ENCODE assay signal across 2 fruit fly cellular contexts in genomic region chr3L:20657116-20657515, dm6.
TF ChIP-seq lines count a peak whose summit lies in the region.

No protein-coding gene starts in this region.

TF ChIP-seq in whole organism, prepupa, 60 proteins besides CTCF, POLR2A, EP300 and RAD21:
- peak; percentile 39 for TF ChIP-seq svp (GFP tag; lab: Kevin White, UChicago)
- peak; percentile 27 for TF ChIP-seq Hr39 (GFP tag; optimal IDR thresholded peaks at IDR 0.05; lab: Kevin White, UChicago)
- TF ChIP-seq Eip78C (GFP tag; lab: Kevin White, UChicago): peak; percentile 81
- TF ChIP-seq lz (GFP tag; optimal IDR thresholded peaks at IDR 0.05; lab: Kevin White, UChicago): peak; percentile 6
- TF ChIP-seq CG7368 (GFP tag; optimal IDR thresholded peaks at IDR 0.05; lab: Kevin White, UChicago): no peak
- no peak for TF ChIP-seq CG4318 (GFP tag; optimal IDR thresholded peaks at IDR 0.05; lab: Kevin White, UChicago)
- no peak for TF ChIP-seq Lpt (GFP tag; optimal IDR thresholded peaks at IDR 0.05; lab: Kevin White, UChicago)
- TF ChIP-seq esn (GFP tag; optimal IDR thresholded peaks at IDR 0.05; lab: Kevin White, UChicago): peak; percentile 68
- no peak for TF ChIP-seq eg (GFP tag; IDR thresholded peaks at IDR 0.05; lab: Robert Waterston, UW)
- no peak for TF ChIP-seq CG6276 (GFP tag; optimal IDR thresholded peaks at IDR 0.05; lab: Kevin White, UChicago)
- TF ChIP-seq ss (GFP tag; optimal IDR thresholded peaks at IDR 0.05; lab: Kevin White, UChicago): no peak
- TF ChIP-seq Met (GFP tag; optimal IDR thresholded peaks at IDR 0.05; lab: Kevin White, UChicago): peak; percentile 26
- peak; percentile 39 for TF ChIP-seq CG31627 (GFP tag; optimal IDR thresholded peaks at IDR 0.05; lab: Kevin White, UChicago)
- TF ChIP-seq cyc (GFP tag; optimal IDR thresholded peaks at IDR 0.05; lab: Kevin White, UChicago): peak; percentile 5
- TF ChIP-seq topi (GFP tag; optimal IDR thresholded peaks at IDR 0.05; lab: Kevin White, UChicago): peak; percentile 56
- TF ChIP-seq Sox102F (GFP tag; optimal IDR thresholded peaks at IDR 0.05; lab: Kevin White, UChicago): peak; percentile 0
- TF ChIP-seq Smox (GFP tag; optimal IDR thresholded peaks at IDR 0.05; lab: Kevin White, UChicago): peak; percentile 42
- TF ChIP-seq CG11762 (GFP tag; optimal IDR thresholded peaks at IDR 0.05; lab: Kevin White, UChicago; ENCODE audit: insufficient read depth): no peak

TF ChIP-seq in whole organism, wandering third instar larva, 38 proteins besides CTCF, POLR2A, EP300 and RAD21:
- TF ChIP-seq pan (optimal IDR thresholded peaks at IDR 0.05; lab: Kevin White, UChicago): no peak
- peak; percentile 1 for TF ChIP-seq OdsH (GFP tag; optimal IDR thresholded peaks at IDR 0.05; lab: Kevin White, UChicago)
- TF ChIP-seq jim (GFP tag; optimal IDR thresholded peaks at IDR 0.05; lab: Kevin White, UChicago): no peak
- TF ChIP-seq Hnf4 (GFP tag; optimal IDR thresholded peaks at IDR 0.05; lab: Kevin White, UChicago): peak; percentile 8
- peak; percentile 14 for TF ChIP-seq woc (GFP tag; optimal IDR thresholded peaks at IDR 0.05; lab: Kevin White, UChicago)
- TF ChIP-seq psq (GFP tag; optimal IDR thresholded peaks at IDR 0.05; lab: Kevin White, UChicago): peak; percentile 8
- peak; percentile 10 for TF ChIP-seq Sp1 (GFP tag; optimal IDR thresholded peaks at IDR 0.05; lab: Kevin White, UChicago)

Comparison
In these comparisons a context has a peak if more than half of its experiments do, and no peak if none do; other contexts are left out.
1. Of the 1 proteins assayed by ChIP-seq in both whole organism, prepupa and whole organism, wandering third instar larva: peak only in whole organism, prepupa: none; only in whole organism, wandering third instar larva: OdsH; in both: none; in neither: 0.